Fruit fly (Drosophila melanogaster) whole organism, embryonic: Measurements from ENCODE around the gene NdufV3.
A peak's percentile ranks its signal among the peaks of the same experiment; 100 is the strongest.

Source experiments
- B-H1 ChIP-seq: fragments of 200-800 bp; sonication (Bioruptor generic); IDR thresholded peaks from 3 replicates; pipeline ENCODE4 v1.3.6; 2022; ENCODE audit warnings: missing biosample characterization, missing genetic modification characterization
- CG10543 ChIP-seq: fragments of 200-800 bp; sonication (Bioruptor generic); optimal IDR thresholded peaks from 3 replicates; lab custom pipeline; 2017; ENCODE audit warnings: missing biosample characterization, mild to moderate bottlenecking, missing genetic modification characterization, moderate library complexity
- CG12104 ChIP-seq: fragments of 200-800 bp; sonication (Bioruptor generic); optimal IDR thresholded peaks from 3 replicates; lab custom pipeline; 2016; ENCODE audit warnings: missing biosample characterization, missing genetic modification characterization
- CG13424 ChIP-seq: fragments of 200-800 bp; sonication (Bioruptor generic); optimal IDR thresholded peaks from 2 replicates; lab custom pipeline; 2019; ENCODE audit warnings: missing biosample characterization, mild to moderate bottlenecking, missing genetic modification characterization, moderate library complexity
- CG13894 ChIP-seq: fragments of 200-800 bp; sonication (Bioruptor generic); optimal IDR thresholded peaks from 3 replicates; lab custom pipeline; 2018; ENCODE audit warnings: missing biosample characterization, mild to moderate bottlenecking, missing genetic modification characterization, moderate library complexity
- CG15073 ChIP-seq: fragments of 200-800 bp; sonication (Bioruptor generic); optimal IDR thresholded peaks from 2 replicates; lab custom pipeline; 2016; ENCODE audit warnings: missing biosample characterization, missing genetic modification characterization
- CG1647 ChIP-seq: fragments of 200-800 bp; sonication (Bioruptor generic); optimal IDR thresholded peaks from 3 replicates; lab custom pipeline; 2016; ENCODE audit warnings: missing biosample characterization, missing genetic modification characterization
- CG16779 ChIP-seq: fragments of 200-800 bp; sonication (Bioruptor generic); IDR thresholded peaks from 2 replicates; pipeline ENCODE4 v1.3.6; 2022; ENCODE audit warnings: missing biosample characterization, missing genetic modification characterization
- CG16815 ChIP-seq: fragments of 200-800 bp; sonication (Bioruptor generic); optimal IDR thresholded peaks from 3 replicates; lab custom pipeline; 2017; ENCODE audit warnings: missing biosample characterization, mild to moderate bottlenecking, missing genetic modification characterization
- CG18262 ChIP-seq: fragments of 200-800 bp; optimal IDR thresholded peaks from 3 replicates; lab custom pipeline; 2019; ENCODE audit warnings: missing biosample characterization, mild to moderate bottlenecking, missing genetic modification characterization, moderate library complexity
- CG2678 ChIP-seq: fragments of 200-800 bp; sonication (Bioruptor generic); optimal IDR thresholded peaks from 3 replicates; lab custom pipeline; 2019; ENCODE audit warnings: missing biosample characterization, mild to moderate bottlenecking, missing genetic modification characterization, moderate library complexity
- CG30431 ChIP-seq: fragments of 200-800 bp; sonication (Bioruptor generic); optimal IDR thresholded peaks from 2 replicates; lab custom pipeline; 2017; ENCODE audit warnings: missing biosample characterization, missing genetic modification characterization
- CG32532 ChIP-seq: fragments of 200-800 bp; sonication (Bioruptor generic); IDR thresholded peaks from 2 replicates; pipeline ENCODE4 v1.3.6; 2022; ENCODE audit warnings: missing biosample characterization, missing genetic modification characterization
- CG33213 ChIP-seq: fragments of 200-800 bp; sonication (Bioruptor generic); optimal IDR thresholded peaks from 3 replicates; lab custom pipeline; 2016; ENCODE audit warnings: missing biosample characterization, missing genetic modification characterization
- CG34422 ChIP-seq: fragments of 200-800 bp; sonication (Bioruptor generic); IDR thresholded peaks from 3 replicates; pipeline ENCODE4 v1.3.6; 2022; ENCODE audit warnings: missing biosample characterization, missing genetic modification characterization
- CG4730 ChIP-seq: fragments of 200-800 bp; sonication (Bioruptor generic); IDR thresholded peaks from 2 replicates; pipeline ENCODE4 v1.3.6; 2022; ENCODE audit warnings: missing biosample characterization, missing genetic modification characterization
- CG6272 ChIP-seq: fragments of 200-800 bp; sonication (Bioruptor generic); IDR thresholded peaks from 2 replicates; pipeline ENCODE4 v1.3.6; 2022; ENCODE audit warnings: missing biosample characterization, missing genetic modification characterization
- CG7357 ChIP-seq: fragments of 200-800 bp; sonication (Bioruptor generic); IDR thresholded peaks from 3 replicates; pipeline ENCODE4 v1.3.6; 2022; ENCODE audit warnings: missing biosample characterization, missing genetic modification characterization
- CG7372 ChIP-seq: fragments of 200-800 bp; sonication (Bioruptor generic); IDR thresholded peaks from 2 replicates; pipeline ENCODE4 v1.3.6; 2022; ENCODE audit warnings: missing biosample characterization, missing genetic modification characterization
- CG7786 ChIP-seq: fragments of 200-800 bp; sonication (Bioruptor generic); optimal IDR thresholded peaks from 2 replicates; lab custom pipeline; 2016; ENCODE audit warnings: missing biosample characterization, missing genetic modification characterization
- CkIIα-i1 ChIP-seq: fragments of 200-800 bp; sonication (Bioruptor generic); IDR thresholded peaks from 2 replicates; pipeline ENCODE4 v1.3.6; 2022; ENCODE audit warnings: missing biosample characterization, missing genetic modification characterization
- Deaf1 ChIP-seq: fragments of 200-800 bp; optimal IDR thresholded peaks from 3 replicates; lab custom pipeline; 2019; ENCODE audit warnings: missing biosample characterization, mild to moderate bottlenecking, missing genetic modification characterization, moderate library complexity
- Dip3 ChIP-seq: fragments of 200-800 bp; sonication (Bioruptor generic); optimal IDR thresholded peaks from 3 replicates; lab custom pipeline; 2016; ENCODE audit warnings: missing biosample characterization, missing genetic modification characterization
- E2f1 ChIP-seq: fragments of 200-800 bp; sonication (Bioruptor generic); IDR thresholded peaks from 2 replicates; pipeline ENCODE4 v1.3.6; 2022; ENCODE audit warnings: missing biosample characterization, missing genetic modification characterization
- HLH3B ChIP-seq: fragments of 200-800 bp; sonication (Bioruptor generic); IDR thresholded peaks from 2 replicates; pipeline ENCODE4 v1.3.6; 2022; ENCODE audit warnings: missing biosample characterization, missing genetic modification characterization
- HmgZ ChIP-seq: fragments of 200-800 bp; sonication (Bioruptor generic); optimal IDR thresholded peaks from 2 replicates; lab custom pipeline; 2018; ENCODE audit warnings: missing biosample characterization, mild to moderate bottlenecking, missing genetic modification characterization
- Kr ChIP-seq: fragments of 200-800 bp; sonication (Bioruptor generic); optimal IDR thresholded peaks from 2 replicates; lab custom pipeline; 2017; ENCODE audit warnings: missing biosample characterization, mild to moderate bottlenecking, missing genetic modification characterization
- YL-1 ChIP-seq: fragments of 200-800 bp; sonication (Bioruptor generic); optimal IDR thresholded peaks from 3 replicates; lab custom pipeline; 2017; ENCODE audit warnings: missing biosample characterization, mild to moderate bottlenecking, missing genetic modification characterization
- al ChIP-seq: fragments of 200-800 bp; sonication (Bioruptor generic); IDR thresholded peaks from 2 replicates; pipeline ENCODE4 v1.3.6; 2022; ENCODE audit warnings: missing biosample characterization, missing genetic modification characterization
- aop ChIP-seq: fragments of 200-800 bp; sonication (Bioruptor generic); IDR thresholded peaks from 2 replicates; pipeline ENCODE4 v1.3.6; 2022; ENCODE audit warnings: missing biosample characterization, missing genetic modification characterization
- caup ChIP-seq: fragments of 200-800 bp; sonication (Bioruptor generic); optimal IDR thresholded peaks from 3 replicates; lab custom pipeline; 2017; ENCODE audit warnings: missing biosample characterization, mild to moderate bottlenecking, missing genetic modification characterization, moderate library complexity; ENCODE audit not compliant: severe bottlenecking
- chm ChIP-seq: fragments of 200-800 bp; sonication (Bioruptor generic); IDR thresholded peaks from 2 replicates; pipeline ENCODE4 v1.3.6; 2022; ENCODE audit warnings: missing biosample characterization, missing genetic modification characterization
- dmrt99B ChIP-seq: fragments of 200-800 bp; sonication (Bioruptor generic); optimal IDR thresholded peaks from 2 replicates; lab custom pipeline; 2018; ENCODE audit warnings: missing biosample characterization, mild to moderate bottlenecking, missing genetic modification characterization, moderate library complexity
- fd64A ChIP-seq: fragments of 200-800 bp; sonication (Bioruptor generic); optimal IDR thresholded peaks from 3 replicates; lab custom pipeline; 2018; ENCODE audit warnings: missing biosample characterization, mild to moderate bottlenecking, missing genetic modification characterization
- grn ChIP-seq: fragments of 200-800 bp; sonication (Bioruptor generic); optimal IDR thresholded peaks from 3 replicates; lab custom pipeline; 2017; ENCODE audit warnings: missing biosample characterization, missing genetic modification characterization
- hb ChIP-seq: fragments of 200-800 bp; sonication (Bioruptor generic); IDR thresholded peaks from 3 replicates; pipeline ENCODE4 v1.3.6; 2022; ENCODE audit warnings: missing biosample characterization, missing genetic modification characterization; ENCODE audit not compliant: partially characterized antibody
- lab ChIP-seq: fragments of 200-800 bp; sonication (Bioruptor generic); optimal IDR thresholded peaks from 3 replicates; lab custom pipeline; 2017; ENCODE audit warnings: missing biosample characterization, missing genetic modification characterization, mild to moderate bottlenecking, moderate library complexity, missing genetic modification reagents
- maf-S ChIP-seq: fragments of 200-800 bp; sonication (Bioruptor generic); optimal IDR thresholded peaks from 2 replicates; lab custom pipeline; 2016; ENCODE audit warnings: missing biosample characterization, missing genetic modification characterization
- mam ChIP-seq: fragments of 200-800 bp; sonication (Bioruptor generic); optimal IDR thresholded peaks from 3 replicates; lab custom pipeline; 2016; ENCODE audit warnings: missing biosample characterization, missing genetic modification characterization
- nom ChIP-seq: fragments of 200-800 bp; sonication (Bioruptor generic); optimal IDR thresholded peaks from 2 replicates; lab custom pipeline; 2017; ENCODE audit warnings: missing biosample characterization, missing genetic modification characterization, mild to moderate bottlenecking, moderate library complexity, missing genetic modification reagents
- oc ChIP-seq: fragments of 200-800 bp; sonication (Bioruptor generic); optimal IDR thresholded peaks from 2 replicates; lab custom pipeline; 2018; ENCODE audit warnings: missing biosample characterization, mild to moderate bottlenecking, missing genetic modification characterization, moderate library complexity
- pzg ChIP-seq: fragments of 200-800 bp; sonication (Bioruptor generic); optimal IDR thresholded peaks from 3 replicates; lab custom pipeline; 2018; ENCODE audit warnings: missing biosample characterization, mild to moderate bottlenecking, missing genetic modification characterization, moderate library complexity
- run ChIP-seq: fragments of 200-800 bp; sonication (Bioruptor generic); optimal IDR thresholded peaks from 3 replicates; lab custom pipeline; 2018; ENCODE audit warnings: missing biosample characterization, mild to moderate bottlenecking, missing genetic modification characterization
- shn ChIP-seq: fragments of 200-800 bp; sonication (Bioruptor generic); optimal IDR thresholded peaks from 3 replicates; lab custom pipeline; 2016; ENCODE audit warnings: missing biosample characterization, missing genetic modification characterization
- slou ChIP-seq: fragments of 200-800 bp; sonication (Bioruptor generic); optimal IDR thresholded peaks from 3 replicates; lab custom pipeline; 2016; ENCODE audit warnings: missing biosample characterization, missing genetic modification characterization
- sr ChIP-seq: fragments of 200-800 bp; sonication (Bioruptor generic); IDR thresholded peaks from 3 replicates; pipeline ENCODE4 v1.3.6; 2022; ENCODE audit warnings: missing biosample characterization, missing genetic modification characterization
- tgo ChIP-seq: fragments of 200-800 bp; sonication (Bioruptor generic); IDR thresholded peaks from 3 replicates; pipeline ENCODE4 v1.3.6; 2022; ENCODE audit warnings: missing biosample characterization, missing genetic modification characterization
- vvl ChIP-seq: fragments of 200-800 bp; sonication (Bioruptor generic); IDR thresholded peaks from 2 replicates; pipeline ENCODE4 v1.3.6; 2022; ENCODE audit warnings: missing biosample characterization, missing genetic modification characterization
- wor ChIP-seq: fragments of 200-800 bp; sonication (Bioruptor generic); IDR thresholded peaks from 2 replicates; pipeline ENCODE4 v1.3.6; 2022; ENCODE audit warnings: missing biosample characterization, missing genetic modification characterization
- z ChIP-seq: fragments of 200-800 bp; sonication (Bioruptor generic); IDR thresholded peaks from 3 replicates; pipeline ENCODE4 v1.3.6; 2022; ENCODE audit warnings: missing biosample characterization, missing genetic modification characterization
- zfh1 ChIP-seq: fragments of 200-800 bp; sonication (Bioruptor generic); IDR thresholded peaks from 3 replicates; pipeline ENCODE4 v1.3.6; 2022; ENCODE audit warnings: missing biosample characterization, missing genetic modification characterization

Gene NdufV3

DNA sequence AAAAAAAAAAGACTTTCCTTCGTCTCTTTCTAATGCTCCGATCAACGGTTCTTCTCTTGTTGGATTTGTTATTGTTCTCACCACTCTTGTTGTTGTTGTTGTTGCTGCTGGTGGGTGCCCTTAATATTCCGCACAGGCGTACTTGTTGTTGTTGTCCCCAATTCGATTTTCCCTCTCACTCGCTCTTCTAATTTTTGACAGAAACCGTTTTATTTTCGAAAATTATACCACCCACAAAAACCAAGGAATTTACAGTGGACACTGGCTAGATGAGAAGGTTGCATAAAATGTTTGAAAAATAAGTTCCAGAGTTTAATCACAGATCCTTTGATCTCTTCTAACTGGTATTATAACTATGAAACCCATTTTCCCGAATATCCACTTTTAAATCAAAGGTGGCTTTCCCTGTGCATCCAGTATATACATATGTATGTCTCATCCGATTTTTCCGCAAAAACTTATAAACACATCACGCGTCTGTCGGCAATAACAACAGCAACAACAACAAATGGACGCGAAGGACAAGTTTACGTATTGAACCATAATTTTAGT is 41.6 kb downstream of the NdufV3 start (continued):
- no peak for TF ChIP-seq hb (GFP tag; lab: Robert Waterston, UW)
- TF ChIP-seq CG2678 (tag; lab: Kevin White, UChicago) = peak; percentile 59
- TF ChIP-seq CG33213 = no peak
- peak; percentile 44 for TF ChIP-seq CG13424 (tag; lab: Kevin White, UChicago)
- no peak for TF ChIP-seq CG13894 (tag; lab: Kevin White, UChicago)
- TF ChIP-seq run (tag; lab: Kevin White, UChicago) = no peak
- TF ChIP-seq zfh1 (GFP tag; lab: Robert Waterston, UW) = peak; percentile 35; the same call in 1 of the 3 replicates
- no peak for TF ChIP-seq CG12104
- no peak for TF ChIP-seq maf-S (GFP tag; lab: Kevin White, UChicago)
- no peak for TF ChIP-seq CG1647 (GFP tag; lab: Kevin White, UChicago)
- no peak for TF ChIP-seq nom (GFP tag; lab: Kevin White, UChicago)
- no peak for TF ChIP-seq z (GFP tag; lab: Robert Waterston, UW)
- TF ChIP-seq HLH3B (GFP tag; lab: Robert Waterston, UW) = peak; percentile 44; the same call in 1 of the 2 replicates
- no peak for TF ChIP-seq YL-1 (GFP tag; lab: Kevin White, UChicago)
- no peak for TF ChIP-seq pzg
- TF ChIP-seq CG7372 (GFP tag; lab: Robert Waterston, UW) = peak; percentile 19; the same call in 1 of the 2 replicates
- 0 out of 2 replicates have a peak, but pooled peaks have one; percentile 17 for TF ChIP-seq CG16779 (GFP tag; lab: Robert Waterston, UW)
- no peak for TF ChIP-seq Kr (GFP tag; lab: Kevin White, UChicago)
- TF ChIP-seq CG30431 = no peak
- TF ChIP-seq CkIIα-i1 (GFP tag; lab: Robert Waterston, UW) = no peak
- TF ChIP-seq aop (GFP tag; lab: Robert Waterston, UW) = no peak
- peak; percentile 35; the same call in 1 of the 2 replicates for TF ChIP-seq wor (GFP tag; lab: Robert Waterston, UW)
- TF ChIP-seq CG18262 = no peak
- TF ChIP-seq vvl (GFP tag; lab: Robert Waterston, UW) = peak; percentile 75
- no peak for TF ChIP-seq Deaf1 (tag; lab: Kevin White, UChicago)
- TF ChIP-seq CG10543 (GFP tag; lab: Kevin White, UChicago) = no peak
- TF ChIP-seq CG15073 (GFP tag; lab: Kevin White, UChicago) = no peak
- TF ChIP-seq CG32532 = peak; percentile 80
- TF ChIP-seq tgo (GFP tag; lab: Robert Waterston, UW) = peak; percentile 44; the same call in 1 of the 3 replicates
- TF ChIP-seq fd64A (GFP tag; lab: Kevin White, UChicago) = no peak
- peak; percentile 19 for TF ChIP-seq mam (GFP tag; lab: Kevin White, UChicago)
- TF ChIP-seq CG4730 = peak; percentile 57
- TF ChIP-seq chm = 0 out of 2 replicates have a peak, but pooled peaks have one; percentile 55
- peak; percentile 36 for TF ChIP-seq E2f1 (GFP tag; lab: Robert Waterston, UW)
- peak; percentile 19 for TF ChIP-seq Dip3 (GFP tag; lab: Kevin White, UChicago)
- TF ChIP-seq HmgZ (tag; lab: Kevin White, UChicago) = peak; percentile 26
- peak; percentile 75; the same call in 1 of the 2 replicates for TF ChIP-seq al (GFP tag; lab: Robert Waterston, UW)
- no peak for TF ChIP-seq dmrt99B (tag; lab: Kevin White, UChicago)
- TF ChIP-seq CG7786 = peak; percentile 16
- TF ChIP-seq grn (GFP tag; lab: Kevin White, UChicago) = no peak
- no peak for TF ChIP-seq CG16815 (GFP tag; lab: Kevin White, UChicago)
- TF ChIP-seq CG7357 (GFP tag; lab: Robert Waterston, UW) = peak; percentile 53; the same call in 2 of the 3 replicates
- TF ChIP-seq CG6272 = 0 out of 2 replicates have a peak, but pooled peaks have one; percentile 44
- peak; percentile 58; the same call in 2 of the 3 replicates for TF ChIP-seq sr
- peak; percentile 25; the same call in 1 of the 3 replicates for TF ChIP-seq CG34422 (GFP tag; lab: Robert Waterston, UW)
- TF ChIP-seq B-H1 (GFP tag; lab: Robert Waterston, UW) = peak; percentile 55; the same call in 1 of the 3 replicates
- no peak for TF ChIP-seq slou (GFP tag; lab: Kevin White, UChicago)
- TF ChIP-seq oc (tag; lab: Kevin White, UChicago) = no peak
- TF ChIP-seq lab (GFP tag; lab: Kevin White, UChicago) = peak; percentile 58
- peak; percentile 52 for TF ChIP-seq caup (GFP tag; lab: Kevin White, UChicago)
- TF ChIP-seq shn = no peak
